Worm (Caenorhabditis elegans): ENCODE measurements around the gene nhr-196.

DNA sequence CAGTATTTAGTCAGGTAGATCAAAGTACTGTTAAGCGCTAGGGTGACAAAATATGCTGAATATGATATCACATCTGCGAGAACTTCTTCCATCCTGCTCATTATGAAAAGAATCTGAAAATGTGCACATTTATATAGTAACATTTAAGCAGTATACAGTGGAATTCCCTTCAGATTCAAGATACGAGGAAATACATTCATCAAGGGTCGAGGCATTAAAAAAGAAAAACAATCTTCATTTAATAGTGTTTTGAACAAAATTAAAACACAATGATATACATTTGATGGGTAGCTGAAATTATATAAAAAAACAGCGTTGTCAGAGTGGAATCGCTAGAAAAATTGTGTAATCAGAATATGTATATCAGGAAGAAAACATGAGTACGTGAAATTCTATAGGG is 50.2 kb downstream of the nhr-196 start, which contains the start of gene str-27:
- TF ChIP-seq fkh-10 (GFP tag; optimal IDR thresholded peaks at IDR 0.05) (no peak), grh-1 (GFP tag; IDR thresholded peaks at IDR 0.05) (no peak), elt-3 (tag; optimal IDR thresholded peaks at IDR 0.05) (no peak), unc-62 (GFP tag; optimal IDR thresholded peaks at IDR 0.05) (no peak), unc-130 (tag; optimal IDR thresholded peaks at IDR 0.05) (no peak), ztf-4 (tag; optimal IDR thresholded peaks at IDR 0.05) (no peak), irx-1 (tag; optimal IDR thresholded peaks at IDR 0.05) (no peak), dpl-1 (GFP tag; optimal IDR thresholded peaks at IDR 0.05) (no peak), swsn-7 (tag; optimal IDR thresholded peaks at IDR 0.05) (no peak)
